Fruit fly (Drosophila melanogaster): ENCODE results near the gene CG5961.

DNA sequence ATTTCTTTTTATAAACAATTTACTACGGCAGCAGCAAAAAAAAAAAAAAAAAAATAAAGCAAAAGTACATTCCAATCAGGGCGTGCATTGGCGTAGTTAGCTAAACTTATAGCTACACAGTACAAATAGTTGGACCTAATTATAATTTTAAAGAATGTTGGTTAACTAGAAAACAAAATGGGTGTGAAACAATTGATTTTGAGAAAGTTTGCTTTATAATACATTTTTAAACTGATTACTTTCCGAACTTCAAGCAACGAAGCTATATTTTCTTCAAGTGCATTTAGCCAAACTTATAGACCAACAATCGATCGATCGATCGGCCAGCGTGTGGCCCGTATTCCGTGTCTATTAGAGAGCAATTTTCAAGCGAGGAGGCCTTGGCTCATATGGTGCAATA is 8.7 kb downstream of the CG5961 start:
- TF ChIP-seq NFAT (GFP tag; IDR thresholded peaks at IDR 0.05) (no peak), sisA (GFP tag; IDR thresholded peaks at IDR 0.05) (0 out of 2 replicates have a peak, but pooled peaks have one; percentile 31), insv (GFP tag; optimal IDR thresholded peaks at IDR 0.05) (no peak)
